Fruit fly (Drosophila melanogaster) whole organism, pupa: ENCODE measurements around the gene MED17.
A peak's percentile ranks its signal among the peaks of the same experiment; 100 is the strongest.

ENCODE experiments used
- CG10348 ChIP-seq: fragments of 200-800 bp; sonication (Bioruptor generic); IDR thresholded peaks from 2 replicates; pipeline ENCODE4 v1.3.6; 2022; ENCODE audit warnings: missing biosample characterization, missing genetic modification characterization
- CG12605 ChIP-seq: fragments of 200-800 bp; sonication (Bioruptor generic); IDR thresholded peaks from 2 replicates; pipeline ENCODE4 v1.3.6; 2022; ENCODE audit warnings: missing biosample characterization, missing genetic modification characterization
- CG13204 ChIP-seq: fragments of 200-800 bp; sonication (Bioruptor generic); optimal IDR thresholded peaks from 2 replicates; lab custom pipeline; 2018; ENCODE audit warnings: missing biosample characterization, mild to moderate bottlenecking, missing genetic modification characterization, moderate library complexity
- CG14655 ChIP-seq: fragments of 200-800 bp; sonication (Bioruptor generic); optimal IDR thresholded peaks from 3 replicates; lab custom pipeline; 2017; ENCODE audit warnings: mild to moderate bottlenecking, missing biosample characterization, missing genetic modification reagents, missing genetic modification characterization
- CG15710 ChIP-seq: fragments of 200-800 bp; sonication (Bioruptor generic); optimal IDR thresholded peaks from 2 replicates; lab custom pipeline; 2018; ENCODE audit warnings: missing biosample characterization, mild to moderate bottlenecking, missing genetic modification characterization, moderate library complexity
- CG17806 ChIP-seq: fragments of 200-800 bp; sonication (Bioruptor generic); optimal IDR thresholded peaks from 2 replicates; lab custom pipeline; 2018; ENCODE audit warnings: missing biosample characterization, mild to moderate bottlenecking, missing genetic modification characterization, moderate library complexity
- CG32121 ChIP-seq: fragments of 200-800 bp; sonication (Bioruptor generic); IDR thresholded peaks from 2 replicates; pipeline ENCODE4 v1.3.6; 2022; ENCODE audit warnings: missing biosample characterization, missing genetic modification characterization
- CG34367 ChIP-seq: fragments of 200-800 bp; sonication (Bioruptor generic); optimal IDR thresholded peaks from 2 replicates; lab custom pipeline; 2018; ENCODE audit warnings: missing biosample characterization, mild to moderate bottlenecking, missing genetic modification characterization
- CG4496 ChIP-seq: fragments of 200-800 bp; sonication (Bioruptor generic); IDR thresholded peaks from 3 replicates; pipeline ENCODE4 v1.3.6; 2022; ENCODE audit warnings: missing biosample characterization, missing genetic modification characterization
- CG8159 ChIP-seq: fragments of 200-800 bp; sonication (Bioruptor generic); optimal IDR thresholded peaks from 3 replicates; lab custom pipeline; 2018; ENCODE audit warnings: missing biosample characterization, mild to moderate bottlenecking, missing genetic modification characterization, moderate library complexity
- CG8301 ChIP-seq: fragments of 200-800 bp; sonication (Bioruptor generic); optimal IDR thresholded peaks from 2 replicates; lab custom pipeline; 2018; ENCODE audit warnings: missing biosample characterization, mild to moderate bottlenecking, missing genetic modification characterization
- CG9948 ChIP-seq: fragments of 200-800 bp; sonication (Bioruptor generic); optimal IDR thresholded peaks from 2 replicates; lab custom pipeline; 2018; ENCODE audit warnings: missing biosample characterization, mild to moderate bottlenecking, missing genetic modification characterization, moderate library complexity
- D1 ChIP-seq: fragments of 200-800 bp; sonication (Bioruptor generic); optimal IDR thresholded peaks from 2 replicates; lab custom pipeline; 2018; ENCODE audit warnings: missing biosample characterization, mild to moderate bottlenecking, missing genetic modification characterization, moderate library complexity
- EcR ChIP-seq: fragments of 200-800 bp; sonication (Bioruptor generic); optimal IDR thresholded peaks from 3 replicates; lab custom pipeline; 2019; ENCODE audit warnings: missing biosample characterization, missing genetic modification characterization, mild to moderate bottlenecking, moderate library complexity, missing genetic modification reagents
- Ets98B ChIP-seq: fragments of 200-800 bp; sonication (Bioruptor generic); IDR thresholded peaks from 2 replicates; pipeline ENCODE4 v1.3.6; 2022; ENCODE audit warnings: missing biosample characterization, missing genetic modification characterization
- Pif1A ChIP-seq: fragments of 200-800 bp; sonication (Bioruptor generic); optimal IDR thresholded peaks from 3 replicates; lab custom pipeline; 2016; ENCODE audit warnings: missing biosample characterization, missing genetic modification characterization
- Pif1B ChIP-seq: fragments of 200-800 bp; sonication (Bioruptor generic); optimal IDR thresholded peaks from 3 replicates; lab custom pipeline; 2016; ENCODE audit warnings: missing biosample characterization, missing genetic modification characterization
- Snoo ChIP-seq: fragments of 200-800 bp; sonication (Bioruptor generic); optimal IDR thresholded peaks from 3 replicates; lab custom pipeline; 2017; ENCODE audit warnings: missing biosample characterization, mild to moderate bottlenecking, missing genetic modification characterization, inconsistent platforms
- fd96Ca ChIP-seq: fragments of 200-800 bp; sonication (Bioruptor generic); IDR thresholded peaks from 3 replicates; pipeline ENCODE4 v1.3.6; 2022; ENCODE audit warnings: missing biosample characterization, missing genetic modification characterization
- gl ChIP-seq: fragments of 200-800 bp; sonication (Bioruptor generic); optimal IDR thresholded peaks from 2 replicates; lab custom pipeline; 2018; ENCODE audit warnings: missing biosample characterization, mild to moderate bottlenecking, missing genetic modification characterization
- rn ChIP-seq: fragments of 200-800 bp; sonication (Bioruptor generic); IDR thresholded peaks from 2 replicates; pipeline ENCODE4 v1.3.6; 2022; ENCODE audit warnings: missing biosample characterization, missing genetic modification characterization

Gene MED17

dm6 chr3R:18188702-18189125 is at the start of gene MED17, which contains the start of gene CG12321:
Gene MED17, plus strand, starts transcription at chr3R:18189072.
Gene CG12321, minus strand, starts transcription at chr3R:18188707.
- TF ChIP-seq CG12605 (GFP tag; lab: Robert Waterston, UW) (peak; percentile 61), CG4496 (GFP tag; lab: Robert Waterston, UW) (peak; percentile 82), EcR (GFP tag; lab: Kevin White, UChicago) (no peak), CG8159 (tag; lab: Kevin White, UChicago) (peak; percentile 84), fd96Ca (GFP tag; lab: Robert Waterston, UW) (peak; percentile 77; the same call in 2 of the 3 replicates), Pif1B (GFP tag; lab: Kevin White, UChicago) (peak; percentile 32), CG34367 (tag; lab: Kevin White, UChicago) (peak; percentile 62), CG13204 (no peak), CG9948 (peak; percentile 84), CG10348 (GFP tag; lab: Robert Waterston, UW) (peak; percentile 69; the same call in 1 of the 2 replicates), CG32121 (GFP tag; lab: Robert Waterston, UW) (peak; percentile 71), Snoo (tag; lab: Kevin White, UChicago) (peak; percentile 85), Ets98B (GFP tag; lab: Robert Waterston, UW) (peak; percentile 82), D1 (tag; lab: Kevin White, UChicago) (no peak), CG17806 (tag; lab: Kevin White, UChicago) (peak; percentile 84), gl (peak; percentile 14), Pif1A (GFP tag; lab: Kevin White, UChicago) (no peak), CG14655 (GFP tag; lab: Kevin White, UChicago) (no peak), CG8301 (tag; lab: Kevin White, UChicago) (peak; percentile 79), rn (GFP tag; lab: Robert Waterston, UW) (peak; percentile 63), CG15710 (tag; lab: Kevin White, UChicago) (peak; percentile 85)

- TF ChIP-seq CG9948 = no peak
- no peak for TF ChIP-seq EcR (GFP tag; lab: Kevin White, UChicago)
- TF ChIP-seq D1 (tag; lab: Kevin White, UChicago) = no peak
- no peak for TF ChIP-seq CG8301 (tag; lab: Kevin White, UChicago)
- TF ChIP-seq, all 21 proteins: peak for 0
These were observed 44.0 kb upstream of the MED17 start for dm6 chr3R:18144853-18145252.

dm6 chr3R:18146629-18147028 is 42.2 kb upstream of the MED17 start:
- TF ChIP-seq gl (peak; percentile 60), Ets98B (GFP tag; lab: Robert Waterston, UW) (no peak), D1 (tag; lab: Kevin White, UChicago) (no peak), Pif1B (GFP tag; lab: Kevin White, UChicago) (peak; percentile 18), CG8301 (tag; lab: Kevin White, UChicago) (no peak), Snoo (tag; lab: Kevin White, UChicago) (no peak), CG10348 (GFP tag; lab: Robert Waterston, UW) (no peak), CG13204 (peak; percentile 76), CG4496 (GFP tag; lab: Robert Waterston, UW) (peak; percentile 69; the same call in 2 of the 3 replicates), CG9948 (no peak), CG15710 (tag; lab: Kevin White, UChicago) (peak; percentile 50), EcR (GFP tag; lab: Kevin White, UChicago) (peak; percentile 21), fd96Ca (GFP tag; lab: Robert Waterston, UW) (no peak), Pif1A (GFP tag; lab: Kevin White, UChicago) (no peak), CG32121 (GFP tag; lab: Robert Waterston, UW) (no peak), CG17806 (tag; lab: Kevin White, UChicago) (peak; percentile 21), CG14655 (GFP tag; lab: Kevin White, UChicago) (peak; percentile 5), CG8159 (tag; lab: Kevin White, UChicago) (peak; percentile 44), CG12605 (GFP tag; lab: Robert Waterston, UW) (no peak), CG34367 (tag; lab: Kevin White, UChicago) (peak; percentile 9), rn (GFP tag; lab: Robert Waterston, UW) (no peak)

- TF ChIP-seq Ets98B (GFP tag; lab: Robert Waterston, UW) (no peak), rn (GFP tag; lab: Robert Waterston, UW) (no peak), CG34367 (tag; lab: Kevin White, UChicago) (no peak), CG8301 (tag; lab: Kevin White, UChicago) (no peak), CG15710 (tag; lab: Kevin White, UChicago) (no peak), CG32121 (GFP tag; lab: Robert Waterston, UW) (no peak), Pif1B (GFP tag; lab: Kevin White, UChicago) (no peak), Pif1A (GFP tag; lab: Kevin White, UChicago) (no peak), CG14655 (GFP tag; lab: Kevin White, UChicago) (no peak), D1 (tag; lab: Kevin White, UChicago) (no peak), CG10348 (GFP tag; lab: Robert Waterston, UW) (no peak)
- TF ChIP-seq, all 21 proteins: peak for 0
These were observed 37.1 kb upstream of the MED17 start, which contains the start of gene CG14316 for dm6 chr3R:18151820-18152219. Gene CG14316, plus strand, starts transcription at chr3R:18152120.

- no peak for TF ChIP-seq CG34367 (tag; lab: Kevin White, UChicago)
- no peak for TF ChIP-seq CG15710 (tag; lab: Kevin White, UChicago)
- 0 out of 3 replicates have a peak, but pooled peaks have one; percentile 33 for TF ChIP-seq CG4496 (GFP tag; lab: Robert Waterston, UW)
- no peak for TF ChIP-seq rn (GFP tag; lab: Robert Waterston, UW)
- TF ChIP-seq, all 21 proteins: peak for 1
These were observed 35.2 kb upstream of the MED17 start for dm6 chr3R:18153698-18154097.
